Fruit fly (Drosophila melanogaster) whole organism, embryonic: Measurements from ENCODE around the gene RpS28a.

Experiments
- Abd-B ChIP-seq: fragments of 200-800 bp; sonication (Bioruptor generic); optimal IDR thresholded peaks from 2 replicates; lab custom pipeline; 2018; ENCODE audit warnings: missing biosample characterization, mild to moderate bottlenecking, missing genetic modification characterization, moderate library complexity
- Antp ChIP-seq: fragments of 200-800 bp; sonication (Bioruptor generic); optimal IDR thresholded peaks from 3 replicates; lab custom pipeline; 2016; ENCODE audit warnings: missing biosample characterization, missing genetic modification characterization
- Atf6 ChIP-seq: fragments of 200-800 bp; sonication (Bioruptor generic); IDR thresholded peaks from 2 replicates; pipeline ENCODE4 v1.3.6; 2022; ENCODE audit warnings: missing biosample characterization, missing genetic modification characterization
- BtbVII ChIP-seq: fragments of 200-800 bp; sonication (Bioruptor generic); optimal IDR thresholded peaks from 3 replicates; lab custom pipeline; 2017; ENCODE audit warnings: missing biosample characterization, mild to moderate bottlenecking, missing genetic modification characterization
- CG10543 ChIP-seq: fragments of 200-800 bp; sonication (Bioruptor generic); optimal IDR thresholded peaks from 3 replicates; lab custom pipeline; 2017; ENCODE audit warnings: missing biosample characterization, mild to moderate bottlenecking, missing genetic modification characterization, moderate library complexity
- CG10654 ChIP-seq: fragments of 200-800 bp; sonication (Bioruptor generic); optimal IDR thresholded peaks from 2 replicates; lab custom pipeline; 2016; ENCODE audit warnings: missing biosample characterization, missing genetic modification characterization
- CG11085 ChIP-seq: fragments of 200-800 bp; sonication (Bioruptor generic); IDR thresholded peaks from 2 replicates; pipeline ENCODE4 v1.3.6; 2022; ENCODE audit warnings: missing biosample characterization, missing genetic modification characterization
- CG11696 ChIP-seq: fragments of 200-800 bp; sonication (Bioruptor generic); IDR thresholded peaks from 2 replicates; pipeline ENCODE4 v1.3.6; 2022; ENCODE audit warnings: missing biosample characterization, missing genetic modification characterization
- CG12104 ChIP-seq: fragments of 200-800 bp; sonication (Bioruptor generic); optimal IDR thresholded peaks from 3 replicates; lab custom pipeline; 2016; ENCODE audit warnings: missing biosample characterization, missing genetic modification characterization
- CG12236 ChIP-seq: fragments of 200-800 bp; sonication (Bioruptor generic); optimal IDR thresholded peaks from 2 replicates; lab custom pipeline; 2016; ENCODE audit warnings: missing biosample characterization, missing genetic modification characterization
- CG13296 ChIP-seq: fragments of 200-800 bp; sonication (Bioruptor generic); optimal IDR thresholded peaks from 3 replicates; lab custom pipeline; 2018; ENCODE audit warnings: missing biosample characterization, mild to moderate bottlenecking, missing genetic modification characterization
- CG14014 ChIP-seq: fragments of 200-800 bp; sonication (Bioruptor generic); IDR thresholded peaks from 2 replicates; pipeline ENCODE4 v1.3.6; 2022; ENCODE audit warnings: missing biosample characterization, missing genetic modification characterization
- CG15269 ChIP-seq: fragments of 200-800 bp; sonication (Bioruptor generic); optimal IDR thresholded peaks from 2 replicates; lab custom pipeline; 2018; ENCODE audit warnings: missing biosample characterization, mild to moderate bottlenecking, missing genetic modification characterization, moderate library complexity
- CG1602 ChIP-seq: fragments of 200-800 bp; sonication (Bioruptor generic); optimal IDR thresholded peaks from 3 replicates; lab custom pipeline; 2016; ENCODE audit warnings: missing biosample characterization, missing genetic modification characterization
- CG17359 ChIP-seq: fragments of 200-800 bp; sonication (Bioruptor generic); optimal IDR thresholded peaks from 3 replicates; lab custom pipeline; 2018; ENCODE audit warnings: missing biosample characterization, mild to moderate bottlenecking, missing genetic modification characterization, moderate library complexity
- CG2199 ChIP-seq: fragments of 200-800 bp; sonication (Bioruptor generic); IDR thresholded peaks from 3 replicates; pipeline ENCODE4 v1.3.6; 2022; ENCODE audit warnings: missing biosample characterization, missing genetic modification characterization
- CG2875 ChIP-seq: fragments of 200-800 bp; sonication (Bioruptor generic); optimal IDR thresholded peaks from 2 replicates; lab custom pipeline; 2017; ENCODE audit warnings: missing biosample characterization, mild to moderate bottlenecking, missing genetic modification characterization, missing genetic modification reagents
- CG32767 ChIP-seq: fragments of 200-800 bp; sonication (Bioruptor generic); IDR thresholded peaks from 2 replicates; pipeline ENCODE4 v1.3.6; 2022; ENCODE audit warnings: missing biosample characterization, missing genetic modification characterization
- CG3281 ChIP-seq: fragments of 200-800 bp; sonication (Bioruptor generic); optimal IDR thresholded peaks from 3 replicates; lab custom pipeline; 2017; ENCODE audit warnings: missing biosample characterization, mild to moderate bottlenecking, missing genetic modification characterization
- CG33213 ChIP-seq: fragments of 200-800 bp; sonication (Bioruptor generic); optimal IDR thresholded peaks from 3 replicates; lab custom pipeline; 2016; ENCODE audit warnings: missing biosample characterization, missing genetic modification characterization
- CG34224 ChIP-seq: fragments of 200-800 bp; sonication (Bioruptor generic); IDR thresholded peaks from 3 replicates; pipeline ENCODE4 v1.3.6; 2022; ENCODE audit warnings: missing biosample characterization, missing genetic modification characterization; ENCODE audit not compliant: partially characterized antibody
- CG4328 ChIP-seq: fragments of 200-800 bp; sonication (Bioruptor generic); optimal IDR thresholded peaks from 3 replicates; lab custom pipeline; 2017; ENCODE audit warnings: missing biosample characterization, missing genetic modification reagents, missing genetic modification characterization
- CG6175 ChIP-seq: fragments of 200-800 bp; sonication (Bioruptor generic); IDR thresholded peaks from 3 replicates; pipeline ENCODE4 v1.3.6; 2022; ENCODE audit warnings: missing biosample characterization, missing genetic modification characterization
- CG7745 ChIP-seq: fragments of 200-800 bp; sonication (Bioruptor generic); optimal IDR thresholded peaks from 2 replicates; lab custom pipeline; 2018; ENCODE audit warnings: missing biosample characterization, mild to moderate bottlenecking, missing genetic modification characterization, moderate library complexity
- CHES-1-like ChIP-seq: fragments of 200-800 bp; sonication (Bioruptor generic); optimal IDR thresholded peaks from 2 replicates; lab custom pipeline; 2016; ENCODE audit warnings: missing biosample characterization, missing genetic modification characterization
- Chrac-16 ChIP-seq: fragments of 200-800 bp; sonication (Bioruptor generic); optimal IDR thresholded peaks from 3 replicates; lab custom pipeline; 2016; ENCODE audit warnings: missing biosample characterization, missing genetic modification characterization
- CkIIα-i1 ChIP-seq: fragments of 200-800 bp; sonication (Bioruptor generic); IDR thresholded peaks from 2 replicates; pipeline ENCODE4 v1.3.6; 2022; ENCODE audit warnings: missing biosample characterization, missing genetic modification characterization
- Dek ChIP-seq: fragments of 200-800 bp; sonication (Bioruptor generic); optimal IDR thresholded peaks from 3 replicates; lab custom pipeline; 2019; ENCODE audit warnings: missing biosample characterization, mild to moderate bottlenecking, missing genetic modification characterization, moderate library complexity
- Ets65A ChIP-seq: fragments of 200-800 bp; sonication (Bioruptor generic); peaks from one replicate; lab custom pipeline; 2016; ENCODE audit warnings: missing biosample characterization, missing genetic modification characterization
- H15 ChIP-seq: fragments of 200-800 bp; sonication (Bioruptor generic); IDR thresholded peaks from 3 replicates; pipeline ENCODE4 v1.3.6; 2022; ENCODE audit warnings: missing biosample characterization, missing genetic modification characterization
- Hey ChIP-seq: fragments of 200-800 bp; sonication (Bioruptor generic); optimal IDR thresholded peaks from 3 replicates; lab custom pipeline; 2018; ENCODE audit warnings: missing biosample characterization, mild to moderate bottlenecking, missing genetic modification characterization
- Hmx ChIP-seq: fragments of 200-800 bp; sonication (Bioruptor generic); optimal IDR thresholded peaks from 2 replicates; lab custom pipeline; 2016; ENCODE audit warnings: missing biosample characterization, missing genetic modification characterization
- Hr39 ChIP-seq: fragments of >200 bp; optimal IDR thresholded peaks from 2 replicates; lab custom pipeline; 2017
- Kr ChIP-seq: fragments of 200-800 bp; sonication (Bioruptor generic); optimal IDR thresholded peaks from 2 replicates; lab custom pipeline; 2017; ENCODE audit warnings: missing biosample characterization, mild to moderate bottlenecking, missing genetic modification characterization
- NK7.1 ChIP-seq: fragments of 200-800 bp; sonication (Bioruptor generic); optimal IDR thresholded peaks from 3 replicates; lab custom pipeline; 2016; ENCODE audit warnings: missing biosample characterization, missing genetic modification characterization
- Nf-YA ChIP-seq: fragments of 200-800 bp; sonication (Bioruptor generic); IDR thresholded peaks from 2 replicates; pipeline ENCODE4 v1.3.6; 2022; ENCODE audit warnings: missing biosample characterization, missing genetic modification characterization
- Opbp ChIP-seq: fragments of 200-800 bp; sonication (Bioruptor generic); IDR thresholded peaks from 3 replicates; pipeline ENCODE4 v1.3.6; 2022; ENCODE audit warnings: missing biosample characterization, missing genetic modification characterization; ENCODE audit not compliant: partially characterized antibody
- PHDP ChIP-seq: fragments of 200-800 bp; sonication (Bioruptor generic); optimal IDR thresholded peaks from 3 replicates; lab custom pipeline; 2018; ENCODE audit warnings: missing biosample characterization, mild to moderate bottlenecking, missing genetic modification characterization, moderate library complexity
- Rfx ChIP-seq: fragments of 200-800 bp; sonication (Bioruptor generic); IDR thresholded peaks from 2 replicates; pipeline ENCODE4 v1.3.6; 2022; ENCODE audit warnings: missing biosample characterization, missing genetic modification characterization
- Spps ChIP-seq: fragments of 200-800 bp; sonication (Bioruptor generic); optimal IDR thresholded peaks from 2 replicates; lab custom pipeline; 2018; ENCODE audit warnings: missing biosample characterization, mild to moderate bottlenecking, missing genetic modification characterization
- Sry-β ChIP-seq: fragments of 200-800 bp; sonication (Bioruptor generic); optimal IDR thresholded peaks from 2 replicates; lab custom pipeline; 2018; ENCODE audit warnings: missing biosample characterization, mild to moderate bottlenecking, missing genetic modification characterization, moderate library complexity
- TFAM ChIP-seq: fragments of 200-800 bp; sonication (Bioruptor generic); optimal IDR thresholded peaks from 2 replicates; lab custom pipeline; 2017; ENCODE audit warnings: missing biosample characterization, missing genetic modification characterization, inconsistent platforms
- Trl ChIP-seq, 3 experiments: fragments of >200 bp in 2 of 3; fragments of 200-800 bp in 1 of 3; sonication (Bioruptor generic) in 1 of 3; optimal IDR thresholded peaks; 2 replicates in 1 of 3; 3 replicates in 2 of 3; lab custom pipeline; 2016 to 2017; ENCODE audit warnings: missing biosample characterization in 1 of 3, missing genetic modification characterization in 1 of 3
- al ChIP-seq: fragments of 200-800 bp; sonication (Bioruptor generic); IDR thresholded peaks from 2 replicates; pipeline ENCODE4 v1.3.6; 2022; ENCODE audit warnings: missing biosample characterization, missing genetic modification characterization
- ci ChIP-seq: fragments of 200-800 bp; sonication (Bioruptor generic); IDR thresholded peaks from 3 replicates; pipeline ENCODE4 v1.3.6; 2022; ENCODE audit warnings: missing biosample characterization, missing genetic modification characterization
- dm ChIP-seq: fragments of 200-800 bp; sonication (Bioruptor generic); optimal IDR thresholded peaks from 3 replicates; lab custom pipeline; 2016; ENCODE audit warnings: missing biosample characterization, missing genetic modification characterization
- ems ChIP-seq: fragments of 200-800 bp; sonication (Bioruptor generic); optimal IDR thresholded peaks from 3 replicates; lab custom pipeline; 2016; ENCODE audit warnings: missing biosample characterization, missing genetic modification characterization
- gsb ChIP-seq: fragments of 200-800 bp; sonication (Bioruptor generic); IDR thresholded peaks from 2 replicates; pipeline ENCODE4 v1.3.6; 2022; ENCODE audit warnings: missing biosample characterization, missing genetic modification characterization
- hth ChIP-seq: fragments of >200 bp; optimal IDR thresholded peaks from 2 replicates; lab custom pipeline; 2017; ENCODE audit warnings: inconsistent platforms
- lilli ChIP-seq: fragments of 200-800 bp; sonication (Bioruptor generic); optimal IDR thresholded peaks from 3 replicates; lab custom pipeline; 2016; ENCODE audit warnings: missing biosample characterization, missing genetic modification characterization
- nmo ChIP-seq: fragments of 200-800 bp; sonication (Bioruptor generic); optimal IDR thresholded peaks from 2 replicates; lab custom pipeline; 2018; ENCODE audit warnings: missing biosample characterization, mild to moderate bottlenecking, missing genetic modification characterization, moderate library complexity
- psq ChIP-seq: fragments of 200-800 bp; sonication (Bioruptor generic); optimal IDR thresholded peaks from 2 replicates; lab custom pipeline; 2017; ENCODE audit warnings: missing biosample characterization, missing genetic modification characterization
- so ChIP-seq: fragments of 200-800 bp; sonication (Bioruptor generic); IDR thresholded peaks from 3 replicates; pipeline ENCODE4 v1.3.6; 2022; ENCODE audit warnings: missing biosample characterization, missing genetic modification characterization

Gene RpS28a

dm6 chr3R:30004648-30005047 is 17.8 kb downstream of the RpS28a start, which contains the start of the genes Nlp and Nph (continued):
- TF ChIP-seq Dek (tag; lab: Kevin White, UChicago) (no peak), CG33213 (GFP tag; lab: Kevin White, UChicago) (peak; percentile 19), Hey (tag; lab: Kevin White, UChicago) (no peak), CG11696 (GFP tag; lab: Robert Waterston, UW) (no peak), PHDP (tag; lab: Kevin White, UChicago) (no peak), CG6175 (GFP tag; lab: Robert Waterston, UW) (no peak), Kr (GFP tag; lab: Kevin White, UChicago) (no peak), Ets65A (GFP tag; lab: Kevin White, UChicago) (no peak), CG2875 (GFP tag; lab: Kevin White, UChicago) (no peak), BtbVII (GFP tag; lab: Kevin White, UChicago) (no peak), CG17359 (tag; lab: Kevin White, UChicago) (peak; percentile 0), CG7745 (no peak), CG11085 (no peak), ems (GFP tag; lab: Kevin White, UChicago) (peak; percentile 3), ci (GFP tag; lab: Robert Waterston, UW) (no peak), lilli (peak; percentile 54), Hr39 (lab: Kevin White, UChicago) (no peak), CG32767 (no peak), so (no peak), CG14014 (GFP tag; lab: Robert Waterston, UW) (no peak), CG13296 (no peak), Trl (optimal IDR thresholded peaks at IDR 0.05; lab: Kevin White, UChicago) (no peak), Trl (GFP tag; optimal IDR thresholded peaks at IDR 0.05; lab: Kevin White, UChicago) (peak; percentile 0), Abd-B (GFP tag; lab: Kevin White, UChicago) (no peak), H15 (GFP tag; lab: Robert Waterston, UW) (no peak), CG12236 (GFP tag; lab: Kevin White, UChicago) (no peak), Atf6 (GFP tag; lab: Robert Waterston, UW) (no peak), CG4328 (GFP tag; lab: Kevin White, UChicago) (no peak), Chrac-16 (GFP tag; lab: Kevin White, UChicago) (peak; percentile 6), NK7.1 (GFP tag; lab: Kevin White, UChicago) (no peak), hth (lab: Kevin White, UChicago) (no peak), Sry-β (GFP tag; lab: Kevin White, UChicago) (no peak), CHES-1-like (GFP tag; lab: Kevin White, UChicago) (peak; percentile 40), CG10543 (GFP tag; lab: Kevin White, UChicago) (no peak), gsb (GFP tag; lab: Robert Waterston, UW) (no peak), CG12104 (GFP tag; lab: Kevin White, UChicago) (no peak), dm (GFP tag; lab: Kevin White, UChicago) (peak; percentile 89), al (GFP tag; lab: Robert Waterston, UW) (no peak), CG1602 (GFP tag; lab: Kevin White, UChicago) (no peak), Opbp (GFP tag; lab: Robert Waterston, UW) (peak; percentile 76), CG34224 (GFP tag; lab: Robert Waterston, UW) (peak; percentile 92), CG15269 (no peak), Antp (GFP tag; lab: Kevin White, UChicago) (no peak), TFAM (GFP tag; lab: Kevin White, UChicago) (no peak), nmo (GFP tag; lab: Kevin White, UChicago) (peak; percentile 67), CG2199 (GFP tag; lab: Robert Waterston, UW) (no peak), CG3281 (GFP tag; lab: Kevin White, UChicago) (peak; percentile 39), CG10654 (GFP tag; lab: Kevin White, UChicago) (no peak), Spps (tag; lab: Kevin White, UChicago) (peak; percentile 7), Rfx (GFP tag; lab: Robert Waterston, UW) (peak; percentile 48; the same call in 1 of the 2 replicates), Hmx (GFP tag; lab: Kevin White, UChicago) (no peak), psq (GFP tag; lab: Kevin White, UChicago) (no peak), CkIIα-i1 (GFP tag; lab: Robert Waterston, UW) (no peak), Nf-YA (GFP tag; lab: Robert Waterston, UW) (no peak)
